Worm (Caenorhabditis elegans): ENCODE measurements around the gene nfu-1.
A peak's percentile ranks its signal among the peaks of the same experiment; 100 is the strongest.

ce11 chrIV:10345990-10346389, 41.2 kb upstream of the nfu-1 start:
- TF ChIP-seq fos-1 (tag; optimal IDR thresholded peaks at IDR 0.05) (no peak), unc-62 (GFP tag; optimal IDR thresholded peaks at IDR 0.05) (no peak), lin-15B (tag; optimal IDR thresholded peaks at IDR 0.05) (peak; percentile 25), ztf-11 (tag; optimal IDR thresholded peaks at IDR 0.05) (no peak), ztf-4 (tag; optimal IDR thresholded peaks at IDR 0.05) (no peak), ceh-28 (tag; optimal IDR thresholded peaks at IDR 0.05) (peak; percentile 1), nhr-11 (tag; optimal IDR thresholded peaks at IDR 0.05) (no peak), nhr-76 (tag; optimal IDR thresholded peaks at IDR 0.05) (no peak), nhr-12 (tag; optimal IDR thresholded peaks at IDR 0.05) (no peak), pha-4 (tag; optimal IDR thresholded peaks at IDR 0.05) (peak; percentile 78), nfya-1 (tag; optimal IDR thresholded peaks at IDR 0.05; ENCODE audit: insufficient read depth) (peak; percentile 75), pqm-1 (tag; optimal IDR thresholded peaks at IDR 0.05) (no peak), fkh-10 (GFP tag; optimal IDR thresholded peaks at IDR 0.05) (no peak)
